Worm (Caenorhabditis elegans): ENCODE results near the gene F43C11.1.

- no peak for TF ChIP-seq egl-18 (GFP tag; IDR thresholded peaks at IDR 0.05)
- no peak for TF ChIP-seq ama-1 (optimal IDR thresholded peaks at IDR 0.05)
- no peak for TF ChIP-seq ama-1 (GFP tag; optimal IDR thresholded peaks at IDR 0.05)
- no peak for TF ChIP-seq snpc-4 (GFP tag; optimal IDR thresholded peaks at IDR 0.05)
- no peak for TF ChIP-seq snpc-4 (tag; optimal IDR thresholded peaks at IDR 0.05)
- TF ChIP-seq F10E7.11 (tag; optimal IDR thresholded peaks at IDR 0.05): no peak
- TF ChIP-seq fkh-3 (tag; optimal IDR thresholded peaks at IDR 0.05): no peak
- no peak for TF ChIP-seq egl-44 (GFP tag; IDR thresholded peaks at IDR 0.05)
- no peak for TF ChIP-seq lag-1 (GFP tag; IDR thresholded peaks at IDR 0.05)
- TF ChIP-seq tlf-1 (GFP tag; optimal IDR thresholded peaks at IDR 0.05): no peak
- no peak for TF ChIP-seq die-1 (tag; optimal IDR thresholded peaks at IDR 0.05)
- no peak for TF ChIP-seq ztf-28 (GFP tag; IDR thresholded peaks at IDR 0.05)
- TF ChIP-seq F23B12.7 (tag; optimal IDR thresholded peaks at IDR 0.05; ENCODE audit: insufficient read depth): no peak
Measured at ce11 chrII:2328963-2329442, 27.9 kb upstream of the F43C11.1 start, which contains the start of the genes ZK1240.8 and ZK1240.1.
